Worm (Caenorhabditis elegans) whole organism, late embryonic: ENCODE data around the gene arv-1.

ENCODE experiments used
- C08G9.2 ChIP-seq: sonication (generic microtip); optimal IDR thresholded peaks from 2 replicates; lab custom pipeline; 2016; ENCODE audit warnings: mild to moderate bottlenecking, missing genetic modification characterization, moderate library complexity, missing compliant biosample characterization
- C38D4.7 ChIP-seq: fragments of 200-800 bp; sonication (Bioruptor generic); optimal IDR thresholded peaks from 2 replicates; lab custom pipeline; 2018; ENCODE audit warnings: mild to moderate bottlenecking, missing genetic modification characterization, moderate library complexity, missing compliant biosample characterization
- K02D7.2 ChIP-seq: sonication (generic microtip); optimal IDR thresholded peaks from 2 replicates; lab custom pipeline; 2017; ENCODE audit warnings: mild to moderate bottlenecking, missing genetic modification characterization, missing compliant biosample characterization
- K09A11.1 ChIP-seq: sonication (generic microtip); optimal IDR thresholded peaks from 2 replicates; lab custom pipeline; 2017; ENCODE audit warnings: antibody characterized with exemption, mild to moderate bottlenecking, missing genetic modification characterization, missing compliant biosample characterization; ENCODE audit not compliant: insufficient read depth
- T23F11.4 ChIP-seq: fragments of 200-800 bp; sonication (Bioruptor generic); optimal IDR thresholded peaks from 2 replicates; lab custom pipeline; 2018; ENCODE audit warnings: mild to moderate bottlenecking, missing genetic modification characterization, missing compliant biosample characterization
- Y22D7AL.16 ChIP-seq: sonication (generic microtip); optimal IDR thresholded peaks from 2 replicates; lab custom pipeline; 2016; ENCODE audit warnings: missing genetic modification characterization, missing compliant biosample characterization
- ceh-19 ChIP-seq: fragments of 200-800 bp; sonication (Bioruptor generic); optimal IDR thresholded peaks from 2 replicates; lab custom pipeline; 2018; ENCODE audit warnings: mild to moderate bottlenecking, missing genetic modification characterization, missing compliant biosample characterization
- ceh-2 ChIP-seq: sonication (generic microtip); optimal IDR thresholded peaks from 2 replicates; lab custom pipeline; 2016; ENCODE audit warnings: missing genotype, missing genetic modification characterization, missing compliant biosample characterization
- ceh-30 ChIP-seq: fragments of 150-350 bp; optimal IDR thresholded peaks from 2 replicates; lab custom pipeline; 2014; ENCODE audit warnings: missing biosample characterization, missing genetic modification characterization
- ceh-34 ChIP-seq: sonication (generic microtip); optimal IDR thresholded peaks from 2 replicates; lab custom pipeline; 2016; ENCODE audit warnings: mild to moderate bottlenecking, missing genetic modification characterization, missing compliant biosample characterization
- ceh-45 ChIP-seq: fragments of 200-800 bp; sonication (Bioruptor generic); IDR thresholded peaks from 2 replicates; pipeline ENCODE4 v1.3.6; 2022; ENCODE audit warnings: missing genetic modification reagents, missing genetic modification characterization, missing compliant biosample characterization
- ceh-48 ChIP-seq: sonication (generic microtip); optimal IDR thresholded peaks from 2 replicates; lab custom pipeline; 2016; ENCODE audit warnings: missing genetic modification characterization, inconsistent platforms, missing compliant biosample characterization
- ceh-9 ChIP-seq: sonication (generic microtip); optimal IDR thresholded peaks from 2 replicates; lab custom pipeline; 2016; ENCODE audit warnings: mild to moderate bottlenecking, missing genetic modification characterization, inconsistent platforms, missing compliant biosample characterization
- che-1 ChIP-seq: sonication (generic microtip); optimal IDR thresholded peaks from 2 replicates; lab custom pipeline; 2016; ENCODE audit warnings: mild to moderate bottlenecking, missing genetic modification characterization, missing compliant biosample characterization
- dmd-4 ChIP-seq: sonication (generic microtip); optimal IDR thresholded peaks from 2 replicates; lab custom pipeline; 2016; ENCODE audit warnings: borderline replicate concordance, missing genetic modification characterization, missing compliant biosample characterization
- elt-2 ChIP-seq: sonication (generic microtip); optimal IDR thresholded peaks from 2 replicates; lab custom pipeline; 2016; ENCODE audit warnings: missing genetic modification reagents, missing genetic modification characterization, missing compliant biosample characterization
- elt-4 ChIP-seq: sonication (generic microtip); optimal IDR thresholded peaks from 2 replicates; lab custom pipeline; 2016; ENCODE audit warnings: missing genetic modification characterization, missing compliant biosample characterization
- ets-4 ChIP-seq: sonication (generic microtip); optimal IDR thresholded peaks from 2 replicates; lab custom pipeline; 2016; ENCODE audit warnings: missing genetic modification characterization, missing compliant biosample characterization
- fax-1 ChIP-seq: sonication (generic microtip); optimal IDR thresholded peaks from 2 replicates; lab custom pipeline; 2016; ENCODE audit warnings: missing genotype, missing genetic modification characterization, missing compliant biosample characterization
- fkh-10 ChIP-seq: fragments of 150-350 bp; optimal IDR thresholded peaks from 2 replicates; lab custom pipeline; 2014; ENCODE audit warnings: missing biosample characterization, missing genetic modification reagents, missing genetic modification characterization
- hlh-13 ChIP-seq: fragments of 200-800 bp; sonication (Bioruptor generic); optimal IDR thresholded peaks from 2 replicates; lab custom pipeline; 2018; ENCODE audit warnings: mild to moderate bottlenecking, missing genetic modification characterization, missing compliant biosample characterization
- hlh-15 ChIP-seq: sonication (generic microtip); optimal IDR thresholded peaks from 2 replicates; lab custom pipeline; 2016; ENCODE audit warnings: missing genetic modification characterization, missing compliant biosample characterization
- hlh-30 ChIP-seq: sonication (generic microtip); optimal IDR thresholded peaks from 2 replicates; lab custom pipeline; 2017; ENCODE audit warnings: antibody characterized with exemption, missing genetic modification characterization, missing compliant biosample characterization; ENCODE audit not compliant: insufficient read depth
- hlh-6 ChIP-seq: sonication (generic microtip); optimal IDR thresholded peaks from 2 replicates; lab custom pipeline; 2016; ENCODE audit warnings: missing genotype, missing genetic modification characterization, missing compliant biosample characterization
- hlh-8 ChIP-seq: sonication (generic microtip); optimal IDR thresholded peaks from 2 replicates; lab custom pipeline; 2016; ENCODE audit warnings: missing genotype, missing genetic modification characterization, missing compliant biosample characterization
- mec-3 ChIP-seq: sonication (generic microtip); optimal IDR thresholded peaks from 2 replicates; lab custom pipeline; 2016; ENCODE audit warnings: borderline replicate concordance, missing genetic modification characterization, missing compliant biosample characterization
- nfya-1 ChIP-seq: sonication (generic microtip); optimal IDR thresholded peaks from 2 replicates; lab custom pipeline; 2017; ENCODE audit warnings: missing genetic modification characterization, mild to moderate bottlenecking, missing compliant biosample characterization, antibody characterized with exemption, moderate library complexity
- nhr-11 ChIP-seq: fragments of 150-350 bp; optimal IDR thresholded peaks from 2 replicates; lab custom pipeline; 2014; ENCODE audit warnings: missing biosample characterization, missing genetic modification characterization
- npax-4 ChIP-seq: sonication (generic microtip); optimal IDR thresholded peaks from 2 replicates; lab custom pipeline; 2016; ENCODE audit warnings: missing genetic modification characterization, missing compliant biosample characterization
- pat-9 ChIP-seq: fragments of 200-800 bp; sonication (Bioruptor generic); optimal IDR thresholded peaks from 2 replicates; lab custom pipeline; 2018; ENCODE audit warnings: mild to moderate bottlenecking, missing genetic modification characterization, moderate library complexity, missing compliant biosample characterization
- pax-1 ChIP-seq: fragments of 150-350 bp; optimal IDR thresholded peaks from 2 replicates; lab custom pipeline; 2014; ENCODE audit warnings: missing biosample characterization, missing genetic modification characterization
- pha-4 ChIP-seq: fragments of 150-350 bp; optimal IDR thresholded peaks from 2 replicates; lab custom pipeline; 2018; ENCODE audit warnings: missing biosample characterization, missing genetic modification reagents, missing genetic modification characterization
- pros-1 ChIP-seq: fragments of 150-350 bp; optimal IDR thresholded peaks from 2 replicates; lab custom pipeline; 2014; ENCODE audit warnings: missing biosample characterization, missing genetic modification reagents, missing genetic modification characterization
- ref-2 ChIP-seq: sonication (generic microtip); optimal IDR thresholded peaks from 2 replicates; lab custom pipeline; 2016; ENCODE audit warnings: missing genetic modification characterization, missing compliant biosample characterization
- sdc-2 ChIP-seq: sonication (generic microtip); optimal IDR thresholded peaks from 2 replicates; lab custom pipeline; 2016; ENCODE audit warnings: missing genotype, missing genetic modification characterization, missing compliant biosample characterization
- sox-4 ChIP-seq: sonication (generic microtip); optimal IDR thresholded peaks from 2 replicates; lab custom pipeline; 2017; ENCODE audit warnings: mild to moderate bottlenecking, missing genetic modification characterization, inconsistent platforms, missing compliant biosample characterization
- ttx-3 ChIP-seq: sonication (generic microtip); optimal IDR thresholded peaks from 2 replicates; lab custom pipeline; 2016; ENCODE audit warnings: missing genetic modification reagents, missing genetic modification characterization, missing compliant biosample characterization
- ztf-16 ChIP-seq: sonication (generic microtip); optimal IDR thresholded peaks from 2 replicates; lab custom pipeline; 2017; ENCODE audit warnings: missing genetic modification characterization, missing compliant biosample characterization

Gene arv-1

DNA sequence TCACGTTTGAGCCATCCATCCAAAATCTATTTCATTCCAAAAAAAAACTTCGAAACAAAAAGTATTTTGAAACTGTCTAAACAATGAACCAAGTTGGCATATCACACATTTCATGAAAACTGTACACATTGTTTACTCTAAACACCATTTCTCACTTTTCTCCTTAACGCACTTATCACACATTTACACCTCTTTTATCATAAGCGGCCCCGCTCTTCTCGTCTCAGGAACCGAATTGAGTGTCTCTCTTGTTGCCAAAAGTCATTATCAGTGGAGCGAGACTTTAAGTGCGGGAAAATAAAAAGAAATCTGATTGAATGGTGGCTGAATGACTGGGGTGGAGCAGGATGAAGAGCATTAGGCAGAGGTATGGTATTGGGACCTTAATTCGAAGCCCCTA lies 31.3 kb upstream of the arv-1 start:
- peak; percentile 42 for TF ChIP-seq pax-1 (tag; lab: Kevin White, UChicago)
- TF ChIP-seq ztf-16 (tag; lab: Kevin White, UChicago): no peak
- TF ChIP-seq elt-2 (tag; lab: Kevin White, UChicago): peak; percentile 60

DNA sequence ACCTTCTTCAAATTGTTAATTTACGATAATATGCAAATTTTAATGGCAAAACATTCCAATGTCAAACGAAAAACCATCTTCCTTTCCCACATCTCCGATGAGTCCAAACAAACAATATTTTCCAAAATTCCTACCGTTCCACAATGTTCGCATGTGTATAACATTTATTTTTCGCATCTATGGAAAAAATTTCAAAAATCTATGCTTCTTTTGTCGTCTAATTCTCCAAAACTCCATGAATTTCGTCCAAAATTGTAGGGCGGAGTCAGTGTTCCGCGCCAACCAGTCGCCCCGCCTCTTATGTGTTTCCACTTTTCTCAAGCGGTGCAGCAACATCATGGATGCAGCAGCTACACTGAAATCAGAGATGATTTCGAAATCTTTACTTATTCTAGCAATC lies 30.3 kb upstream of the arv-1 start, which contains the start of gene T01E8.8:
T01E8.8 (plus strand) TSS at position 301 of the 400 bp plus-strand sequence.
- TF ChIP-seq ceh-30 (tag; lab: Kevin White, UChicago): no peak
- no peak for TF ChIP-seq pha-4 (tag; lab: Kevin White, UChicago)
- TF ChIP-seq K02D7.2 (tag; lab: Kevin White, UChicago): no peak
- no peak for TF ChIP-seq nhr-11 (tag; lab: Kevin White, UChicago)
- TF ChIP-seq ztf-16 (tag; lab: Kevin White, UChicago): no peak
- no peak for TF ChIP-seq ceh-19
- no peak for TF ChIP-seq hlh-15
- no peak for TF ChIP-seq ceh-9 (tag; lab: Kevin White, UChicago)
- TF ChIP-seq sox-4 (tag; lab: Kevin White, UChicago): no peak
- TF ChIP-seq ceh-48: no peak
- no peak for TF ChIP-seq che-1 (tag; lab: Kevin White, UChicago)
- no peak for TF ChIP-seq dmd-4 (tag; lab: Kevin White, UChicago)
- TF ChIP-seq hlh-13 (GFP tag; lab: Kevin White, UChicago): no peak
- TF ChIP-seq ttx-3: no peak
- no peak for TF ChIP-seq ceh-45 (GFP tag; lab: Robert Waterston, UW)

DNA sequence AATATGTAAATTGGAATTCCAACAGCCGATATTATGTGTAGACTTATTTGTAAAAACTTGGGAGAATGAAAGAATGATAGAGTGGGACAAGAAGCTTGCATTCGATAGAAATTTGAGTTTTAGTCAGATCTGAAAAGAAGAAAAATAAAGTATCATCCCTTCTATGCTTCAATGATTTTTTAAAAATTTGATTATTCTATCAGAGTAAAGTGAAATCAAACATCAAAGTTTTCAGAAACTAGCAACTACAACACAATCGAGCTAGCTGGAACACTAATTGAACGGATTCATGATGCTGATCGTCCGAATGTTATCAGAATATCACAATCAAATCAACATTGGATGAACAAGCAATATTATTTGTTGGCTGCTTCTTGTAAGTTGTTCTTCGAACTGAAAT lies 26.4 kb upstream of the arv-1 start, which contains the start of gene srh-135:
srh-135 (minus strand) TSS at position 101 of the 400 bp plus-strand sequence.
- TF ChIP-seq ceh-34: no peak
- no peak for TF ChIP-seq mec-3 (tag; lab: Kevin White, UChicago)
- no peak for TF ChIP-seq npax-4
- TF ChIP-seq pha-4 (tag; lab: Kevin White, UChicago): no peak
- no peak for TF ChIP-seq C08G9.2
- no peak for TF ChIP-seq ceh-48
- TF ChIP-seq elt-4: no peak
- no peak for TF ChIP-seq ceh-2 (tag; lab: Kevin White, UChicago)
- no peak for TF ChIP-seq K02D7.2 (tag; lab: Kevin White, UChicago)
- no peak for TF ChIP-seq ceh-9 (tag; lab: Kevin White, UChicago)
- no peak for TF ChIP-seq elt-2 (tag; lab: Kevin White, UChicago)
- no peak for TF ChIP-seq hlh-6 (tag; lab: Kevin White, UChicago)
- no peak for TF ChIP-seq hlh-30 (tag; lab: Kevin White, UChicago)
- no peak for TF ChIP-seq sdc-2 (tag; lab: Kevin White, UChicago)
- TF ChIP-seq Y22D7AL.16: no peak
- TF ChIP-seq pros-1 (tag; lab: Kevin White, UChicago): no peak
- no peak for TF ChIP-seq ets-4 (tag; lab: Kevin White, UChicago)

DNA sequence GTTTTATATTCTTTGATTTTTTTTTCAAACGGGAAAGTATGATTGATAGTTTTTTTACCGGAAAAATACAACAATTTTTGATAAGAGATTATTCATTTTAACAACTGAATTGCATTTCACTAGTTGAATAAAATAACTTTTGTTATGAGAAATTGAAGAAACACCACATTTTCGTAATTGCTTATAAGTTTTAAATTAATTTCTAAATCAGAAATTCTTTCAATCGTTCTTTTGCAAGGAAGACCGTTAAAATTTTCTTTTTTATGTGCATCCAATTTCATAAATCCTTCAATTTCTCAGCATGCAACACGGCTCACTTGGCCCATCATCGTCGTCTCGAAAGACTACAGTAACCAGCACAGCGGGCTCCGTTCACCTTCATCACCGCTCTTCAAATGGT lies 22.0 kb upstream of the arv-1 start, which contains the start of gene plc-3:
plc-3 (plus strand) TSS at position 301 of the 400 bp plus-strand sequence.
- no peak for TF ChIP-seq hlh-8 (tag; lab: Kevin White, UChicago)
- TF ChIP-seq pat-9 (tag; lab: Kevin White, UChicago): no peak

DNA sequence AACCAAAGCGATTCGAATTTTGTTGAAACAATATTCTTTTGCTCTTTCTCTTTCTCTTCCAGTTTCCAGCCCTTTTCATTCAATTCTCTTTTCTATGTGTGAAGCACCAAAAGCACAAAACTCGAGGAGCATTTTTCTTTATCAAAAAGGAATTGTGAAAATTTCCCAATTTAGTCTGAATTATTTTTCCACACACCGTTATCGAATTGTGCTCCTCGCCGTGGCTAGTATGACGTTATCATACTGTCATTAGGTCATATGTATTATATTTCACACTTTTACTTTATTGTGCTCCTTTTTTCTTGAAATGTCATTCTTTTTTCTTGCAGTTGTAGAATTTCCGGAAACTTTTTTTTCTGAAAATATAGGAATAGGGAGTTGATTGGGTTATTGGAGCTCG lies 21.0 kb upstream of the arv-1 start:
- TF ChIP-seq sdc-2 (tag; lab: Kevin White, UChicago) (no peak), dmd-4 (tag; lab: Kevin White, UChicago) (no peak), nfya-1 (no peak), T23F11.4 (GFP tag; lab: Kevin White, UChicago) (no peak), C38D4.7 (GFP tag; lab: Kevin White, UChicago) (no peak), K09A11.1 (tag; lab: Kevin White, UChicago) (no peak), che-1 (tag; lab: Kevin White, UChicago) (no peak), ceh-30 (tag; lab: Kevin White, UChicago) (no peak), fax-1 (tag; lab: Kevin White, UChicago) (no peak), ref-2 (tag; lab: Kevin White, UChicago) (no peak), fkh-10 (no peak)
- TF ChIP-seq, all 69 proteins: peak for 0
